Fruit fly (Drosophila melanogaster) whole organism, embryonic: ENCODE measurements around the gene Obp99b.

Experiments
- CG13624 ChIP-seq: fragments of 200-800 bp; sonication (Bioruptor generic); optimal IDR thresholded peaks from 2 replicates; lab custom pipeline; 2016; ENCODE audit warnings: missing biosample characterization, missing genetic modification characterization
- CG3065 ChIP-seq: fragments of 200-800 bp; sonication (Bioruptor generic); optimal IDR thresholded peaks from 2 replicates; lab custom pipeline; 2016; ENCODE audit warnings: missing biosample characterization, missing genetic modification characterization
- CG43689 ChIP-seq: fragments of 200-800 bp; sonication (Bioruptor generic); IDR thresholded peaks from 2 replicates; pipeline ENCODE4 v1.3.6; 2022; ENCODE audit warnings: missing biosample characterization, missing genetic modification characterization
- CG5245 ChIP-seq: fragments of 200-800 bp; sonication (Bioruptor generic); optimal IDR thresholded peaks from 3 replicates; lab custom pipeline; 2016; ENCODE audit warnings: missing biosample characterization, missing genetic modification characterization
- CG7372 ChIP-seq: fragments of 200-800 bp; sonication (Bioruptor generic); IDR thresholded peaks from 2 replicates; pipeline ENCODE4 v1.3.6; 2022; ENCODE audit warnings: missing biosample characterization, missing genetic modification characterization
- Dbx ChIP-seq: fragments of 200-800 bp; sonication (Bioruptor generic); IDR thresholded peaks from 3 replicates; pipeline ENCODE4 v1.3.6; 2022; ENCODE audit warnings: missing biosample characterization, missing genetic modification characterization
- Doc2 ChIP-seq: fragments of 200-800 bp; sonication (Bioruptor generic); IDR thresholded peaks from 2 replicates; pipeline ENCODE4 v1.3.6; 2022; ENCODE audit warnings: missing biosample characterization, missing genetic modification characterization
- NfI ChIP-seq: fragments of 200-800 bp; sonication (Bioruptor generic); optimal IDR thresholded peaks from 3 replicates; lab custom pipeline; 2018; ENCODE audit warnings: missing biosample characterization, mild to moderate bottlenecking, missing genetic modification characterization, moderate library complexity
- ara ChIP-seq: fragments of 200-800 bp; sonication (Bioruptor generic); IDR thresholded peaks from 2 replicates; pipeline ENCODE4 v1.3.6; 2022; ENCODE audit warnings: missing biosample characterization, missing genetic modification characterization
- fd102C ChIP-seq: fragments of 200-800 bp; sonication (Bioruptor generic); optimal IDR thresholded peaks from 2 replicates; lab custom pipeline; 2018; ENCODE audit warnings: missing biosample characterization, mild to moderate bottlenecking, missing genetic modification characterization, moderate library complexity
- phol ChIP-seq: fragments of 200-800 bp; sonication (Bioruptor generic); optimal IDR thresholded peaks from 3 replicates; lab custom pipeline; 2018; ENCODE audit warnings: missing biosample characterization, mild to moderate bottlenecking, missing genetic modification characterization, moderate library complexity
- slp2 ChIP-seq: fragments of 200-800 bp; sonication (Bioruptor generic); optimal IDR thresholded peaks from 2 replicates; lab custom pipeline; 2016; ENCODE audit warnings: missing biosample characterization, missing genetic modification characterization
- usp ChIP-seq: fragments of >200 bp; optimal IDR thresholded peaks from 2 replicates; lab custom pipeline; 2017; ENCODE audit warnings: missing biosample characterization, missing genetic modification characterization

- TF ChIP-seq Doc2 (GFP tag; lab: Robert Waterston, UW) (no peak), ara (GFP tag; lab: Robert Waterston, UW) (no peak), NfI (GFP tag; lab: Kevin White, UChicago) (no peak), usp (GFP tag; lab: Kevin White, UChicago) (no peak), fd102C (GFP tag; lab: Kevin White, UChicago) (no peak), slp2 (no peak), CG13624 (GFP tag; lab: Kevin White, UChicago) (no peak), CG7372 (GFP tag; lab: Robert Waterston, UW) (peak; percentile 74), CG43689 (GFP tag; lab: Robert Waterston, UW) (no peak), CG3065 (GFP tag; lab: Kevin White, UChicago) (no peak), phol (tag; lab: Kevin White, UChicago) (no peak), Dbx (GFP tag; lab: Robert Waterston, UW) (no peak), CG5245 (GFP tag; lab: Kevin White, UChicago) (no peak)
Observed at dm6 chr3R:29692009-29692641, 24.6 kb downstream of the Obp99b start, which contains the start of gene dmrt99B.
